Fruit fly (Drosophila melanogaster) whole organism, wandering third instar larva: Measurements from ENCODE around the gene CG43445.

Experiments
- Abd-B ChIP-seq: fragments of >200 bp; optimal IDR thresholded peaks from 2 replicates; lab custom pipeline; 2017; ENCODE audit warnings: missing biosample characterization, missing genetic modification characterization
- CG32264 ChIP-seq: fragments of 200-800 bp; sonication (Bioruptor generic); optimal IDR thresholded peaks from 2 replicates; lab custom pipeline; 2016; ENCODE audit warnings: missing biosample characterization, missing genetic modification characterization
- CG9705 ChIP-seq: fragments of 200-800 bp; sonication (Bioruptor generic); optimal IDR thresholded peaks from 2 replicates; lab custom pipeline; 2018; ENCODE audit warnings: missing biosample characterization, mild to moderate bottlenecking, missing genetic modification characterization
- CrebA ChIP-seq: fragments of 200-800 bp; sonication (Bioruptor generic); optimal IDR thresholded peaks from 2 replicates; lab custom pipeline; 2016; ENCODE audit warnings: missing biosample characterization, mild to moderate bottlenecking, missing genetic modification characterization, borderline replicate concordance
- Dfd ChIP-seq: fragments of >200 bp; optimal IDR thresholded peaks from 2 replicates; lab custom pipeline; 2017; ENCODE audit warnings: missing biosample characterization, missing genetic modification characterization
- Dif ChIP-seq: fragments of 200-275, 200-300 bp; sonication (Bioruptor generic); optimal IDR thresholded peaks from 2 replicates; lab custom pipeline; 2018; ENCODE audit warnings: missing biosample characterization, missing genetic modification characterization; ENCODE audit not compliant: partially characterized antibody
- GATAd ChIP-seq: sonication (Bioruptor generic); optimal IDR thresholded peaks from 2 replicates; lab custom pipeline; 2016; ENCODE audit warnings: missing biosample characterization, missing genetic modification characterization
- HLH106 ChIP-seq: fragments of 200-800 bp; optimal IDR thresholded peaks from 3 replicates; lab custom pipeline; 2019; ENCODE audit warnings: missing biosample characterization, mild to moderate bottlenecking, missing genetic modification characterization, moderate library complexity
- Hnf4 ChIP-seq: fragments of 200-800 bp; sonication (Bioruptor generic); optimal IDR thresholded peaks from 2 replicates; lab custom pipeline; 2016; ENCODE audit warnings: missing biosample characterization, mild to moderate bottlenecking, missing genetic modification characterization
- Hr78 ChIP-seq: fragments of >200 bp; optimal IDR thresholded peaks from 2 replicates; lab custom pipeline; 2017; ENCODE audit warnings: missing biosample characterization, missing genetic modification characterization
- Hr83 ChIP-seq: fragments of 200-300 bp; sonication (Bioruptor generic); optimal IDR thresholded peaks from 2 replicates; lab custom pipeline; 2016; ENCODE audit warnings: missing biosample characterization, mild to moderate bottlenecking, missing genetic modification characterization, moderate library complexity; ENCODE audit not compliant: poor library complexity, severe bottlenecking
- Jra ChIP-seq: sonication (Bioruptor generic); optimal IDR thresholded peaks from 2 replicates; lab custom pipeline; 2016; ENCODE audit warnings: missing biosample characterization, missing genetic modification characterization
- Mio ChIP-seq: sonication (Bioruptor generic); optimal IDR thresholded peaks from 2 replicates; lab custom pipeline; 2016; ENCODE audit warnings: missing biosample characterization, missing genetic modification characterization
- Myc ChIP-seq: fragments of >200 bp; optimal IDR thresholded peaks from 2 replicates; lab custom pipeline; 2017
- N ChIP-seq: fragments of >200 bp; optimal IDR thresholded peaks from 2 replicates; lab custom pipeline; 2018; ENCODE audit warnings: missing biosample characterization, missing external identifiers, missing genetic modification characterization
- OdsH ChIP-seq: fragments of 200-800 bp; sonication (Bioruptor generic); optimal IDR thresholded peaks from 2 replicates; lab custom pipeline; 2016; ENCODE audit warnings: missing biosample characterization, mild to moderate bottlenecking, missing genetic modification characterization
- Rel ChIP-seq, 2 experiments: fragments of 200-800 bp; sonication (Bioruptor generic) in 1 of 2; optimal IDR thresholded peaks; 2 replicates in 1 of 2; 3 replicates in 1 of 2; lab custom pipeline; 2016 to 2019; ENCODE audit warnings: mild to moderate bottlenecking in 2 of 2, missing biosample characterization in 2 of 2, missing genetic modification characterization in 2 of 2, moderate library complexity in 1 of 2
- Sp1 ChIP-seq: fragments of 200-800 bp; sonication (Bioruptor generic); optimal IDR thresholded peaks from 3 replicates; lab custom pipeline; 2019; ENCODE audit warnings: missing biosample characterization, mild to moderate bottlenecking, missing genetic modification characterization, moderate library complexity
- Vsx2 ChIP-seq: fragments of 200-300, 225-300 bp; sonication (Bioruptor generic); optimal IDR thresholded peaks from 2 replicates; lab custom pipeline; 2018; ENCODE audit warnings: missing biosample characterization, missing genetic modification characterization; ENCODE audit not compliant: partially characterized antibody
- br ChIP-seq: fragments of 200-800 bp; sonication (Bioruptor generic); optimal IDR thresholded peaks from 2 replicates; lab custom pipeline; 2016; ENCODE audit warnings: missing biosample characterization, missing genetic modification characterization
- brk ChIP-seq: fragments of 200-800 bp; sonication (Bioruptor generic); optimal IDR thresholded peaks from 2 replicates; lab custom pipeline; 2016; ENCODE audit warnings: missing biosample characterization, mild to moderate bottlenecking, missing genetic modification characterization
- dl ChIP-seq, 2 experiments: fragments of 175-275, 200-275 bp in 1 of 2; fragments of 200-275 bp in 1 of 2; sonication (Bioruptor generic); optimal IDR thresholded peaks; lab custom pipeline; 2018; ENCODE audit warnings: mild to moderate bottlenecking in 2 of 2, missing biosample characterization in 2 of 2, missing genetic modification characterization in 2 of 2, moderate library complexity in 2 of 2; ENCODE audit not compliant: partially characterized antibody in 2 of 2, insufficient read depth in 1 of 2
- dsf ChIP-seq: sonication (Bioruptor generic); optimal IDR thresholded peaks from 2 replicates; lab custom pipeline; 2016; ENCODE audit warnings: missing biosample characterization, missing genetic modification characterization, borderline replicate concordance
- ey ChIP-seq: fragments of 200-800 bp; sonication (Bioruptor generic); optimal IDR thresholded peaks from 2 replicates; lab custom pipeline; 2016; ENCODE audit warnings: missing biosample characterization, missing genetic modification characterization
- foxo ChIP-seq, 2 experiments: fragments of 200-800 bp; sonication (Bioruptor generic); optimal IDR thresholded peaks; 2 replicates in 1 of 2; 3 replicates in 1 of 2; lab custom pipeline; 2016 to 2017; ENCODE audit warnings: missing biosample characterization in 2 of 2, missing genetic modification characterization in 2 of 2
- fru ChIP-seq: fragments of 200-800 bp; sonication (Bioruptor generic); optimal IDR thresholded peaks from 3 replicates; lab custom pipeline; 2016; ENCODE audit warnings: missing biosample characterization, mild to moderate bottlenecking, missing genetic modification characterization
- h ChIP-seq: fragments of 200-800 bp; sonication (Bioruptor generic); optimal IDR thresholded peaks from 3 replicates; lab custom pipeline; 2016; ENCODE audit warnings: missing biosample characterization, mild to moderate bottlenecking, missing genetic modification characterization
- jim ChIP-seq: fragments of 175-275, 200-325 bp; sonication (Bioruptor generic); optimal IDR thresholded peaks from 2 replicates; lab custom pipeline; 2016; ENCODE audit warnings: missing biosample characterization, mild to moderate bottlenecking, missing genetic modification characterization
- lola ChIP-seq: fragments of >200 bp; optimal IDR thresholded peaks from 2 replicates; lab custom pipeline; 2017; ENCODE audit warnings: missing biosample characterization, missing genetic modification characterization
- pan ChIP-seq: fragments of >200 bp; optimal IDR thresholded peaks from 2 replicates; lab custom pipeline; 2017
- psq ChIP-seq: fragments of 200-800 bp; sonication (Bioruptor generic); optimal IDR thresholded peaks from 3 replicates; lab custom pipeline; 2017; ENCODE audit warnings: missing biosample characterization, mild to moderate bottlenecking, missing genetic modification characterization, moderate library complexity
- rgr ChIP-seq: fragments of 200-800 bp; sonication (Bioruptor generic); optimal IDR thresholded peaks from 3 replicates; lab custom pipeline; 2016; ENCODE audit warnings: missing biosample characterization, mild to moderate bottlenecking, missing genetic modification characterization
- sage ChIP-seq: fragments of 200-800 bp; sonication (Bioruptor generic); optimal IDR thresholded peaks from 2 replicates; lab custom pipeline; 2016; ENCODE audit warnings: missing biosample characterization, mild to moderate bottlenecking, missing genetic modification characterization
- sv ChIP-seq: fragments of 200-800 bp; sonication (Bioruptor generic); optimal IDR thresholded peaks from 3 replicates; lab custom pipeline; 2016; ENCODE audit warnings: missing biosample characterization, missing genetic modification characterization
- tai ChIP-seq: sonication (Bioruptor generic); optimal IDR thresholded peaks from 2 replicates; lab custom pipeline; 2016; ENCODE audit warnings: missing biosample characterization, missing genetic modification characterization
- usp ChIP-seq: fragments of >200 bp; optimal IDR thresholded peaks from 2 replicates; lab custom pipeline; 2017; ENCODE audit warnings: missing biosample characterization, missing genetic modification characterization
- woc ChIP-seq: sonication (Bioruptor generic); optimal IDR thresholded peaks from 2 replicates; lab custom pipeline; 2016; ENCODE audit warnings: missing biosample characterization, mild to moderate bottlenecking, missing genetic modification characterization

Gene CG43445

DNA sequence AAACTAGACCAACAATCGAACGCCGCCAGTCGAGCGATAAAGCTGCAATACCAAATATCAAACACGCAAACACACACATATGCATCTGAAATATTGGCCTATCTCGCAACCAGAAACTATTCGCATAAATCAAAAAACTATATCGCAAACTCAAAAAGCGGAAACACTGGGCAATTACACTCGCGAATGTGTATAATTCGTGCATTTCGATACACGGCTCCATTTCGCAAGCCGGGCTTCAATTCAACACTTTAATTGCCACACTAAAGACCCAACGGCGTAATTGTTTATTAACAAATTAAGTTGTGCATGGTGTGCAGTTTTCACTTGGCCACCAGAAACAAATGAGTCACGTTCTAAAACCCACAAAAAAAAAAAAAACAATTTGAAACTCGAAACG, 33.1 kb downstream of the CG43445 start:
- TF ChIP-seq N (GFP tag; lab: Kevin White, UChicago) (no peak), woc (GFP tag; lab: Kevin White, UChicago) (no peak), Sp1 (GFP tag; lab: Kevin White, UChicago) (no peak), brk (GFP tag; lab: Kevin White, UChicago) (no peak), Mio (GFP tag; lab: Kevin White, UChicago) (no peak), sv (no peak), rgr (GFP tag; lab: Kevin White, UChicago) (no peak)

DNA sequence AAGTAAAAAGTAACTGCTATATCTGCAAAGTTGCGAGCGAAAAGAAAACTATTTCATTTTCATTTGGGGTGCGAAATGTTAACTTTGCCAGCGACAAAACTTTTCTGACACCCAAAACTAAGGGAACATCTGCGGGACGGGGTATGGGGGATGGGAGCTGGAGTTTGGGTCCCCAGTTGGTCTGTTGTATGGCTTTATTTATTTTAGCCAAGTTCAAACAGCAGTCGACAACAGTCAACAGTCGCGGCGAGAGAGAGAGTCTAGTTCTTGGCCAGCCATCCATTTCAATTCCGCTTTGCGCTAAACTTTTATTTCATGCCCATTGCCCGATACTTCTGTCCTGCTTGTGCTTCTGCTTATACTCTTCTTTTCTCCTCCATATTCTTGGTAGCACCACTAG, 34.6 kb downstream of the CG43445 start:
- TF ChIP-seq CrebA (no peak), br (no peak), Dfd (no peak), GATAd (no peak), usp (GFP tag; lab: Kevin White, UChicago) (no peak), tai (GFP tag; lab: Kevin White, UChicago) (no peak), h (GFP tag; lab: Kevin White, UChicago) (no peak), Hr83 (no peak), jim (GFP tag; lab: Kevin White, UChicago) (no peak), Rel (GFP tag; optimal IDR thresholded peaks at IDR 0.05; lab: Kevin White, UChicago) (no peak), Rel (tag; optimal IDR thresholded peaks at IDR 0.05; lab: Kevin White, UChicago) (no peak), pan (lab: Kevin White, UChicago) (no peak), Mio (GFP tag; lab: Kevin White, UChicago) (no peak), Dif (GFP tag; lab: Kevin White, UChicago) (no peak), dsf (GFP tag; lab: Kevin White, UChicago) (no peak), Abd-B (GFP tag; lab: Kevin White, UChicago) (no peak)

DNA sequence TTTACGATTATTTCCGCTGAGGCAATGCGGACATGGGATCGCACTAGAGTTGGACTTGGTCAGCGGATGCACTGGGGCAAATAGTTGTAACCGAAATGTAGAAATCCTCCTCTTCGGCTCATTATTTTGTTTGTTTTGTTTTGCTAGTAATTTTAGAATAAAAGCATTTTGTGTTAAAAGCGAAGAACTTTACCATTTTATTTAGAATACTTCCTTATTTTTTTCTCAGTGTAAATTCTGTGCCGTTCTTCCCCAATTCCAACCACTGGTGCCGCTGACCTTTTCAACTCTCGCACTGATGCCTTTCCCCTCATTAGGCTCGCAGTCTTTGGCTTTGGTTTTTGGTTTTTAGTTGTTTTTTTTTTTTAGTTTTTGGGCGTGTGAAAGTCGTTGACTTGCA, 35.1 kb downstream of the CG43445 start:
- TF ChIP-seq Vsx2 (GFP tag; lab: Kevin White, UChicago) = no peak
- TF ChIP-seq Mio (GFP tag; lab: Kevin White, UChicago) = no peak
- TF ChIP-seq CG9705 (GFP tag; lab: Kevin White, UChicago) = no peak
- no peak for TF ChIP-seq sv
- peak; percentile 39 for TF ChIP-seq h (GFP tag; lab: Kevin White, UChicago)
- TF ChIP-seq Dfd = no peak
- no peak for TF ChIP-seq Abd-B (GFP tag; lab: Kevin White, UChicago)
- TF ChIP-seq Sp1 (GFP tag; lab: Kevin White, UChicago) = no peak
- no peak for TF ChIP-seq brk (GFP tag; lab: Kevin White, UChicago)
- TF ChIP-seq fru (GFP tag; lab: Kevin White, UChicago) = peak; percentile 44
- peak in 1 of 2 experiments; percentile 51 for TF ChIP-seq foxo (GFP tag; optimal IDR thresholded peaks at IDR 0.05; lab: Kevin White, UChicago)
- no peak for TF ChIP-seq pan (lab: Kevin White, UChicago)
- TF ChIP-seq Dif (GFP tag; lab: Kevin White, UChicago) = no peak
- no peak for TF ChIP-seq rgr (GFP tag; lab: Kevin White, UChicago)
- TF ChIP-seq Hr83 = no peak
- no peak for TF ChIP-seq tai (GFP tag; lab: Kevin White, UChicago)
- TF ChIP-seq GATAd = no peak
- TF ChIP-seq Myc (lab: Kevin White, UChicago) = no peak
- no peak for TF ChIP-seq OdsH
- no peak for TF ChIP-seq Hr78 (GFP tag; lab: Kevin White, UChicago)
- no peak for TF ChIP-seq sage (GFP tag; lab: Kevin White, UChicago)
- no peak for TF ChIP-seq Jra (GFP tag; lab: Kevin White, UChicago)
- no peak for TF ChIP-seq CrebA
- no peak for TF ChIP-seq Hnf4
- no peak for TF ChIP-seq Rel (GFP tag; optimal IDR thresholded peaks at IDR 0.05; lab: Kevin White, UChicago)
- TF ChIP-seq Rel (tag; optimal IDR thresholded peaks at IDR 0.05; lab: Kevin White, UChicago) = no peak
- no peak for TF ChIP-seq dl (GFP tag; optimal IDR thresholded peaks at IDR 0.05; lab: Kevin White, UChicago; ENCODE audit: insufficient read depth in 1 of 2, partially characterized antibody in 2 of 2)
- peak; percentile 11 for TF ChIP-seq woc (GFP tag; lab: Kevin White, UChicago)
- TF ChIP-seq dsf (GFP tag; lab: Kevin White, UChicago) = no peak
- TF ChIP-seq HLH106 (tag; lab: Kevin White, UChicago) = no peak
- no peak for TF ChIP-seq psq (GFP tag; lab: Kevin White, UChicago)
- TF ChIP-seq lola = no peak
- no peak for TF ChIP-seq usp (GFP tag; lab: Kevin White, UChicago)
- no peak for TF ChIP-seq jim (GFP tag; lab: Kevin White, UChicago)
- no peak for TF ChIP-seq ey (GFP tag; lab: Kevin White, UChicago)
- TF ChIP-seq CG32264 (GFP tag; lab: Kevin White, UChicago) = no peak
